Fruit fly (Drosophila melanogaster) whole organism, adult: Measurements from ENCODE around the gene Gbeta13F.
A peak's percentile ranks its signal among the peaks of the same experiment; 100 is the strongest.

Experiments used
- CG11617 ChIP-seq: fragments of 200-800 bp; sonication (Bioruptor generic); optimal IDR thresholded peaks from 2 replicates; lab custom pipeline; 2017; ENCODE audit warnings: mild to moderate bottlenecking, missing biosample characterization, missing genetic modification reagents, missing genetic modification characterization
- CG12768 ChIP-seq: fragments of 200-800 bp; sonication (Bioruptor generic); optimal IDR thresholded peaks from 2 replicates; lab custom pipeline; 2017; ENCODE audit warnings: missing biosample characterization, missing genetic modification characterization, mild to moderate bottlenecking, moderate library complexity, missing genetic modification reagents
- CG14711 ChIP-seq: fragments of 200-800 bp; sonication (Bioruptor generic); optimal IDR thresholded peaks from 2 replicates; lab custom pipeline; 2018; ENCODE audit warnings: missing biosample characterization, mild to moderate bottlenecking, missing genetic modification characterization, moderate library complexity
- CG1620 ChIP-seq: fragments of 200-800 bp; sonication (Bioruptor generic); optimal IDR thresholded peaks from 2 replicates; lab custom pipeline; 2016; ENCODE audit warnings: missing biosample characterization, missing genetic modification characterization
- CG33017 ChIP-seq: fragments of 200-800 bp; sonication (Bioruptor generic); optimal IDR thresholded peaks from 2 replicates; lab custom pipeline; 2018; ENCODE audit warnings: missing biosample characterization, mild to moderate bottlenecking, missing genetic modification characterization, moderate library complexity
- CG5204 ChIP-seq: fragments of 200-800 bp; sonication (Bioruptor generic); optimal IDR thresholded peaks from 2 replicates; lab custom pipeline; 2016; ENCODE audit warnings: missing biosample characterization, missing genetic modification characterization
- CG7045 ChIP-seq: fragments of 200-800 bp; sonication (Bioruptor generic); optimal IDR thresholded peaks from 2 replicates; lab custom pipeline; 2017; ENCODE audit warnings: missing biosample characterization, mild to moderate bottlenecking, missing genetic modification characterization
- CG7101 ChIP-seq: fragments of 200-800 bp; sonication (Bioruptor generic); optimal IDR thresholded peaks from 2 replicates; lab custom pipeline; 2018; ENCODE audit warnings: missing biosample characterization, mild to moderate bottlenecking, missing genetic modification characterization, moderate library complexity
- Clk ChIP-seq: fragments of 200-800 bp; sonication (Bioruptor generic); optimal IDR thresholded peaks from 2 replicates; lab custom pipeline; 2017; ENCODE audit warnings: missing biosample characterization, missing genetic modification characterization
- Crg-1 ChIP-seq: fragments of 200-800 bp; sonication (Bioruptor generic); optimal IDR thresholded peaks from 2 replicates; lab custom pipeline; 2016; ENCODE audit warnings: missing biosample characterization, missing genetic modification characterization
- Hr96 ChIP-seq: fragments of 200-800 bp; sonication (Bioruptor generic); optimal IDR thresholded peaks from 2 replicates; lab custom pipeline; 2016; ENCODE audit warnings: missing biosample characterization, missing genetic modification characterization
- Mnt ChIP-seq: fragments of 200-800 bp; sonication (Bioruptor generic); optimal IDR thresholded peaks from 2 replicates; lab custom pipeline; 2016; ENCODE audit warnings: missing biosample characterization, mild to moderate bottlenecking, missing genetic modification characterization
- bab1 ChIP-seq: fragments of 200-800 bp; sonication (Bioruptor generic); optimal IDR thresholded peaks from 3 replicates; lab custom pipeline; 2019; ENCODE audit warnings: missing biosample characterization, mild to moderate bottlenecking, missing genetic modification characterization, moderate library complexity
- cic ChIP-seq: fragments of 200-800 bp; sonication (Bioruptor generic); optimal IDR thresholded peaks from 2 replicates; lab custom pipeline; 2017; ENCODE audit warnings: missing biosample characterization, mild to moderate bottlenecking, missing genetic modification characterization, moderate library complexity
- cnc ChIP-seq, 2 experiments: fragments of >200 bp; optimal IDR thresholded peaks; 2 replicates each; lab custom pipeline; 2017
- kay ChIP-seq: fragments of 200-800 bp; sonication (Bioruptor generic); peaks from one replicate; lab custom pipeline; 2016; ENCODE audit warnings: missing biosample characterization, missing genetic modification characterization, borderline replicate concordance
- ovo ChIP-seq: fragments of 200-800 bp; sonication (Bioruptor generic); optimal IDR thresholded peaks from 2 replicates; lab custom pipeline; 2016; ENCODE audit warnings: missing biosample characterization, missing genetic modification characterization
- pad ChIP-seq: fragments of 200-800 bp; sonication (Bioruptor generic); optimal IDR thresholded peaks from 3 replicates; lab custom pipeline; 2017; ENCODE audit warnings: missing biosample characterization, missing genetic modification characterization, mild to moderate bottlenecking, moderate library complexity, missing genetic modification reagents
- tj ChIP-seq: fragments of 200-800 bp; sonication (Bioruptor generic); optimal IDR thresholded peaks from 3 replicates; lab custom pipeline; 2017; ENCODE audit warnings: missing biosample characterization, mild to moderate bottlenecking, missing genetic modification characterization, moderate library complexity
- toe ChIP-seq: fragments of 200-800 bp; sonication (Bioruptor generic); optimal IDR thresholded peaks from 2 replicates; lab custom pipeline; 2016; ENCODE audit warnings: missing biosample characterization, missing genetic modification characterization

Gene Gbeta13F

dm6 chrX:15835393-15835792 is 24.5 kb upstream of the Gbeta13F start, which contains the start of gene Chc:
TSS of gene Chc (minus strand) at chrX:15835490.
- peak; percentile 24 for TF ChIP-seq Mnt (GFP tag; lab: Kevin White, UChicago)
- peak; percentile 10 for TF ChIP-seq CG14711 (tag; lab: Kevin White, UChicago)
- TF ChIP-seq CG33017 (tag; lab: Kevin White, UChicago): no peak
- TF ChIP-seq CG1620 (GFP tag; lab: Kevin White, UChicago): peak; percentile 59
- peak; percentile 26 for TF ChIP-seq CG7101 (tag; lab: Kevin White, UChicago)
- no peak for TF ChIP-seq CG12768 (GFP tag; lab: Kevin White, UChicago)
- no peak for TF ChIP-seq cic
- no peak for TF ChIP-seq cnc (optimal IDR thresholded peaks at IDR 0.05; lab: Kevin White, UChicago)
- no peak for TF ChIP-seq CG5204
- TF ChIP-seq Hr96 (GFP tag; lab: Kevin White, UChicago): no peak
- no peak for TF ChIP-seq CG7045
- TF ChIP-seq kay (GFP tag; lab: Kevin White, UChicago): no peak
- no peak for TF ChIP-seq Clk (GFP tag; lab: Kevin White, UChicago)
- peak; percentile 52 for TF ChIP-seq bab1 (GFP tag; lab: Kevin White, UChicago)
- TF ChIP-seq ovo (GFP tag; lab: Kevin White, UChicago): no peak
- no peak for TF ChIP-seq pad (GFP tag; lab: Kevin White, UChicago)
- TF ChIP-seq tj: no peak
- peak; percentile 2 for TF ChIP-seq toe (GFP tag; lab: Kevin White, UChicago)
- TF ChIP-seq CG11617 (GFP tag; lab: Kevin White, UChicago): no peak
- no peak for TF ChIP-seq Crg-1 (GFP tag; lab: Kevin White, UChicago)

- TF ChIP-seq Hr96 (GFP tag; lab: Kevin White, UChicago): no peak
- TF ChIP-seq CG33017 (tag; lab: Kevin White, UChicago): no peak
- TF ChIP-seq CG7045: no peak
- TF ChIP-seq CG14711 (tag; lab: Kevin White, UChicago): no peak
- TF ChIP-seq Crg-1 (GFP tag; lab: Kevin White, UChicago): no peak
- TF ChIP-seq bab1 (GFP tag; lab: Kevin White, UChicago): no peak
- no peak for TF ChIP-seq CG11617 (GFP tag; lab: Kevin White, UChicago)
These were observed 22.4 kb upstream of the Gbeta13F start, which contains the start of gene CG8565 for dm6 chrX:15837530-15837929. TSS of gene CG8565 (plus strand) at chrX:15837830.

- TF ChIP-seq Crg-1 (GFP tag; lab: Kevin White, UChicago) (no peak), CG12768 (GFP tag; lab: Kevin White, UChicago) (no peak), ovo (GFP tag; lab: Kevin White, UChicago) (no peak), Mnt (GFP tag; lab: Kevin White, UChicago) (no peak), CG14711 (tag; lab: Kevin White, UChicago) (no peak), cic (no peak), pad (GFP tag; lab: Kevin White, UChicago) (no peak), CG7045 (no peak), CG1620 (GFP tag; lab: Kevin White, UChicago) (no peak), cnc (optimal IDR thresholded peaks at IDR 0.05; lab: Kevin White, UChicago) (no peak), tj (no peak), CG33017 (tag; lab: Kevin White, UChicago) (no peak), bab1 (GFP tag; lab: Kevin White, UChicago) (no peak), kay (GFP tag; lab: Kevin White, UChicago) (no peak), CG11617 (GFP tag; lab: Kevin White, UChicago) (no peak), toe (GFP tag; lab: Kevin White, UChicago) (no peak), CG7101 (tag; lab: Kevin White, UChicago) (no peak), CG5204 (no peak), Hr96 (GFP tag; lab: Kevin White, UChicago) (no peak)
These were observed 19.9 kb upstream of the Gbeta13F start for dm6 chrX:15840003-15840402.

dm6 chrX:15841346-15841745 is 18.6 kb upstream of the Gbeta13F start:
- no peak for TF ChIP-seq CG7045
- no peak for TF ChIP-seq tj
- TF ChIP-seq ovo (GFP tag; lab: Kevin White, UChicago): no peak
- no peak for TF ChIP-seq kay (GFP tag; lab: Kevin White, UChicago)
- TF ChIP-seq Hr96 (GFP tag; lab: Kevin White, UChicago): no peak
- no peak for TF ChIP-seq CG14711 (tag; lab: Kevin White, UChicago)
- TF ChIP-seq CG1620 (GFP tag; lab: Kevin White, UChicago): no peak
- TF ChIP-seq cnc (optimal IDR thresholded peaks at IDR 0.05; lab: Kevin White, UChicago): no peak
- no peak for TF ChIP-seq pad (GFP tag; lab: Kevin White, UChicago)
- no peak for TF ChIP-seq CG33017 (tag; lab: Kevin White, UChicago)
- no peak for TF ChIP-seq cic
- no peak for TF ChIP-seq Mnt (GFP tag; lab: Kevin White, UChicago)
- TF ChIP-seq toe (GFP tag; lab: Kevin White, UChicago): no peak

dm6 chrX:15844139-15844538 is 15.8 kb upstream of the Gbeta13F start, which contains the start of the genes ArgRS and CG8578:
TSS of gene ArgRS (minus strand) at chrX:15844145.
TSS of gene CG8578 (plus strand) at chrX:15844476.
- TF ChIP-seq kay (GFP tag; lab: Kevin White, UChicago): no peak
- peak; percentile 22 for TF ChIP-seq CG14711 (tag; lab: Kevin White, UChicago)
- no peak for TF ChIP-seq Clk (GFP tag; lab: Kevin White, UChicago)
- peak; percentile 70 for TF ChIP-seq CG11617 (GFP tag; lab: Kevin White, UChicago)
- peak; percentile 50 for TF ChIP-seq pad (GFP tag; lab: Kevin White, UChicago)
- TF ChIP-seq Mnt (GFP tag; lab: Kevin White, UChicago): peak; percentile 88
- peak; percentile 51 for TF ChIP-seq CG7101 (tag; lab: Kevin White, UChicago)
- no peak for TF ChIP-seq tj
- peak; percentile 53 for TF ChIP-seq bab1 (GFP tag; lab: Kevin White, UChicago)
- TF ChIP-seq toe (GFP tag; lab: Kevin White, UChicago): peak; percentile 79
- peak; percentile 73 for TF ChIP-seq CG1620 (GFP tag; lab: Kevin White, UChicago)
- TF ChIP-seq CG12768 (GFP tag; lab: Kevin White, UChicago): peak; percentile 11
- peak; percentile 16 for TF ChIP-seq cic
